Worm (Caenorhabditis elegans): ENCODE measurements around the gene madf-9.

ce11 chrIV:3662863-3663262 is 26.0 kb downstream of the madf-9 start:
- TF ChIP-seq jun-1 (tag; optimal IDR thresholded peaks at IDR 0.05) (no peak), mdl-1 (tag; optimal IDR thresholded peaks at IDR 0.05) (no peak), nhr-12 (tag; optimal IDR thresholded peaks at IDR 0.05) (no peak), zag-1 (tag; optimal IDR thresholded peaks at IDR 0.05) (no peak), elt-3 (tag; optimal IDR thresholded peaks at IDR 0.05) (no peak), ztf-11 (tag; optimal IDR thresholded peaks at IDR 0.05) (no peak), nfya-1 (tag; optimal IDR thresholded peaks at IDR 0.05; ENCODE audit: insufficient read depth) (no peak), pqm-1 (tag; optimal IDR thresholded peaks at IDR 0.05) (no peak), unc-62 (GFP tag; optimal IDR thresholded peaks at IDR 0.05) (no peak), fkh-10 (GFP tag; optimal IDR thresholded peaks at IDR 0.05) (no peak)
